Worm (Caenorhabditis elegans) whole organism, L4 larva: ENCODE data around the gene pat-12.

Experiments used
- D1046.2 ChIP-seq: fragments of 200-800 bp; sonication (Bioruptor generic); IDR thresholded peaks from 2 replicates; pipeline ENCODE4 v1.3.6; 2022; ENCODE audit warnings: missing genetic modification characterization, missing compliant biosample characterization
- F26F4.8 ChIP-seq: fragments of 200-800 bp; sonication (Bioruptor generic); conservative IDR thresholded peaks from 2 replicates; pipeline ENCODE4 v1.3.6; 2022; ENCODE audit warnings: missing genetic modification characterization, missing compliant biosample characterization
- F44E2.7 ChIP-seq: fragments of 200-800 bp; sonication (Bioruptor generic); IDR thresholded peaks from 2 replicates; pipeline ENCODE4 v2.1.2; 2022; ENCODE audit warnings: missing genetic modification characterization, missing compliant biosample characterization
- R02D3.7 ChIP-seq: fragments of 150-350 bp; sonication (generic microtip); optimal IDR thresholded peaks from 3 replicates; lab custom pipeline; 2014; ENCODE audit warnings: missing biosample characterization, missing genetic modification characterization
- Y48G9A.11 ChIP-seq: fragments of 200-800 bp; sonication (Bioruptor generic); IDR thresholded peaks from 2 replicates; pipeline ENCODE4 v1.3.6; 2022; ENCODE audit warnings: missing genetic modification reagents, missing genetic modification characterization, missing compliant biosample characterization
- Y5F2A.4 ChIP-seq: fragments of 200-800 bp; sonication (Bioruptor generic); optimal IDR thresholded peaks from 2 replicates; lab custom pipeline; 2018; ENCODE audit warnings: mild to moderate bottlenecking, missing genetic modification characterization, missing compliant biosample characterization
- Y75B8A.6 ChIP-seq: fragments of 200-800 bp; sonication (Bioruptor generic); IDR thresholded peaks from 2 replicates; pipeline ENCODE4 v1.3.6; 2022; ENCODE audit warnings: missing genetic modification reagents, missing genetic modification characterization, missing compliant biosample characterization
- ZK337.2 ChIP-seq: fragments of 200-800 bp; sonication (Bioruptor generic); IDR thresholded peaks from 2 replicates; pipeline ENCODE4 v1.3.6; 2022; ENCODE audit warnings: missing genetic modification reagents, missing genetic modification characterization, missing compliant biosample characterization
- ZK546.5 ChIP-seq, 2 experiments: sonication (generic microtip); optimal IDR thresholded peaks; 2 replicates each; lab custom pipeline; 2017; ENCODE audit warnings: missing biosample characterization in 2 of 2, missing genetic modification characterization in 2 of 2
- aha-1 ChIP-seq: fragments of 150-350 bp; peaks from one replicate; lab custom pipeline; 2014; ENCODE audit warnings: missing biosample characterization, missing genetic modification characterization
- arid-1 ChIP-seq: fragments of 200-800 bp; sonication (Bioruptor generic); conservative IDR thresholded peaks from 2 replicates; pipeline ENCODE4 v1.3.6; 2022; ENCODE audit warnings: missing genetic modification reagents, missing genetic modification characterization, missing compliant biosample characterization
- attf-4 ChIP-seq: sonication (generic microtip); optimal IDR thresholded peaks from 3 replicates; lab custom pipeline; 2017; ENCODE audit warnings: missing biosample characterization, missing genetic modification characterization
- ceh-32 ChIP-seq: sonication (generic microtip); optimal IDR thresholded peaks from 2 replicates; lab custom pipeline; 2016; ENCODE audit warnings: mild to moderate bottlenecking, missing genetic modification characterization, missing compliant biosample characterization; ENCODE audit not compliant: poor library complexity
- ceh-44 ChIP-seq: fragments of 200-800 bp; sonication (Bioruptor generic); IDR thresholded peaks from 2 replicates; pipeline ENCODE4 v1.3.6; 2022; ENCODE audit warnings: missing genetic modification reagents, missing genetic modification characterization, missing compliant biosample characterization
- ces-1 ChIP-seq: fragments of 150-350 bp; sonication (generic microtip); optimal IDR thresholded peaks from 4 replicates; lab custom pipeline; 2014; ENCODE audit warnings: missing biosample characterization, missing genetic modification reagents, missing genetic modification characterization
- daf-16 ChIP-seq, 3 experiments: sonication (generic microtip); optimal IDR thresholded peaks; 2 replicates each; lab custom pipeline; 2016 to 2017; ENCODE audit warnings: missing genetic modification characterization in 3 of 3, missing genetic modification reagents in 3 of 3, mild to moderate bottlenecking in 2 of 3, missing compliant biosample characterization in 2 of 3, missing biosample characterization in 1 of 3, moderate library complexity in 1 of 3
- daf-19 ChIP-seq: fragments of 200-800 bp; sonication (Bioruptor generic); conservative IDR thresholded peaks from 2 replicates; pipeline ENCODE4 v1.3.6; 2022; ENCODE audit warnings: missing genetic modification characterization, missing compliant biosample characterization
- dmd-8 ChIP-seq: fragments of 200-800 bp; sonication (Bioruptor generic); IDR thresholded peaks from 2 replicates; pipeline ENCODE4 v1.3.6; 2022; ENCODE audit warnings: missing genetic modification characterization, missing compliant biosample characterization
- dmd-9 ChIP-seq: fragments of 200-800 bp; sonication (Bioruptor generic); IDR thresholded peaks from 2 replicates; pipeline ENCODE4 v1.3.6; 2022; ENCODE audit warnings: missing genetic modification reagents, missing genetic modification characterization, missing compliant biosample characterization
- egl-27 ChIP-seq: sonication (generic microtip); optimal IDR thresholded peaks from 3 replicates; lab custom pipeline; 2017; ENCODE audit warnings: missing biosample characterization, missing genetic modification reagents, missing genetic modification characterization
- egl-43 ChIP-seq: fragments of 200-800 bp; sonication (Bioruptor generic); IDR thresholded peaks from 2 replicates; pipeline ENCODE4 v1.3.6; 2022; ENCODE audit warnings: missing genetic modification reagents, missing genetic modification characterization, missing compliant biosample characterization
- fkh-10 ChIP-seq: fragments of 150-350 bp; optimal IDR thresholded peaks from 2 replicates; lab custom pipeline; 2014; ENCODE audit warnings: missing biosample characterization, missing genetic modification reagents, missing genetic modification characterization
- gei-8 ChIP-seq: fragments of 200-800 bp; sonication (Bioruptor generic); optimal IDR thresholded peaks from 2 replicates; lab custom pipeline; 2018; ENCODE audit warnings: mild to moderate bottlenecking, missing genetic modification characterization, missing compliant biosample characterization
- hlh-30 ChIP-seq: sonication (generic microtip); optimal IDR thresholded peaks from 2 replicates; lab custom pipeline; 2017; ENCODE audit warnings: antibody characterized with exemption, mild to moderate bottlenecking, missing genetic modification characterization, missing compliant biosample characterization; ENCODE audit not compliant: insufficient read depth
- hmg-1.1 ChIP-seq: fragments of 200-800 bp; sonication (Bioruptor generic); IDR thresholded peaks from 2 replicates; pipeline ENCODE4 v1.3.6; 2022; ENCODE audit warnings: missing genetic modification reagents, missing genetic modification characterization, missing compliant biosample characterization
- jun-1 ChIP-seq: fragments of 150-350 bp; optimal IDR thresholded peaks from 2 replicates; lab custom pipeline; 2014; ENCODE audit warnings: missing biosample characterization, missing genetic modification reagents, missing genetic modification characterization
- lim-7 ChIP-seq: fragments of 200-800 bp; sonication (Bioruptor generic); IDR thresholded peaks from 2 replicates; pipeline ENCODE4 v1.3.6; 2022; ENCODE audit warnings: missing genetic modification characterization, missing compliant biosample characterization
- lin-1 ChIP-seq: fragments of 200-800 bp; sonication (Bioruptor generic); IDR thresholded peaks from 2 replicates; pipeline ENCODE4 v1.3.6; 2022; ENCODE audit warnings: missing genetic modification reagents, missing genetic modification characterization, missing compliant biosample characterization
- lin-15B ChIP-seq: fragments of 150-350 bp; sonication (generic microtip); optimal IDR thresholded peaks from 3 replicates; lab custom pipeline; 2014; ENCODE audit warnings: missing biosample characterization, missing genetic modification characterization
- lin-38 ChIP-seq: fragments of 200-800 bp; sonication (Bioruptor generic); IDR thresholded peaks from 2 replicates; pipeline ENCODE4 v1.3.6; 2022; ENCODE audit warnings: missing genetic modification reagents, missing genetic modification characterization, missing compliant biosample characterization
- lir-3 ChIP-seq: sonication (generic microtip); optimal IDR thresholded peaks from 2 replicates; lab custom pipeline; 2016; ENCODE audit warnings: mild to moderate bottlenecking, missing genetic modification characterization, missing compliant biosample characterization
- madf-5 ChIP-seq, 2 experiments: fragments of 200-800 bp; sonication (Bioruptor generic); IDR thresholded peaks; 2 replicates each; pipeline ENCODE4 v1.3.6; 2022; ENCODE audit warnings: missing compliant biosample characterization in 2 of 2, missing genetic modification characterization in 2 of 2
- madf-9 ChIP-seq: fragments of 200-800 bp; sonication (Bioruptor generic); conservative IDR thresholded peaks from 2 replicates; pipeline ENCODE4 v1.3.6; 2022; ENCODE audit warnings: missing genetic modification reagents, missing genetic modification characterization, missing compliant biosample characterization
- mep-1 ChIP-seq: fragments of 150-350 bp; sonication (generic microtip); optimal IDR thresholded peaks from 3 replicates; lab custom pipeline; 2014; ENCODE audit warnings: missing biosample characterization, missing genetic modification characterization
- mes-2 ChIP-seq: sonication (generic microtip); optimal IDR thresholded peaks from 2 replicates; lab custom pipeline; 2016; ENCODE audit warnings: missing genotype, mild to moderate bottlenecking, missing genetic modification characterization, missing compliant biosample characterization; ENCODE audit not compliant: poor library complexity, severe bottlenecking
- nhr-10 ChIP-seq: fragments of 150-350 bp; optimal IDR thresholded peaks from 2 replicates; lab custom pipeline; 2014; ENCODE audit warnings: missing biosample characterization, missing genetic modification characterization
- nhr-102 ChIP-seq: sonication (generic microtip); optimal IDR thresholded peaks from 2 replicates; lab custom pipeline; 2016; ENCODE audit warnings: mild to moderate bottlenecking, missing genetic modification characterization, moderate library complexity, missing compliant biosample characterization
- nhr-111 ChIP-seq: fragments of 200-800 bp; sonication (Bioruptor generic); optimal IDR thresholded peaks from 2 replicates; lab custom pipeline; 2018; ENCODE audit warnings: mild to moderate bottlenecking, missing genetic modification characterization, missing compliant biosample characterization
- nhr-25 ChIP-seq: sonication (generic microtip); optimal IDR thresholded peaks from 2 replicates; lab custom pipeline; 2017; ENCODE audit warnings: missing genetic modification characterization, mild to moderate bottlenecking, missing compliant biosample characterization, antibody characterized with exemption, moderate library complexity, borderline replicate concordance; ENCODE audit not compliant: insufficient read depth
- nhr-41 ChIP-seq: fragments of 200-800 bp; sonication (Bioruptor generic); IDR thresholded peaks from 2 replicates; pipeline ENCODE4 v1.3.6; 2022; ENCODE audit warnings: missing genetic modification reagents, missing genetic modification characterization, missing compliant biosample characterization
- nhr-48 ChIP-seq: sonication (generic microtip); optimal IDR thresholded peaks from 2 replicates; lab custom pipeline; 2016; ENCODE audit warnings: mild to moderate bottlenecking, missing genetic modification characterization, missing compliant biosample characterization
- sdz-12 ChIP-seq: fragments of 200-800 bp; sonication (Bioruptor generic); optimal IDR thresholded peaks from 2 replicates; lab custom pipeline; 2018; ENCODE audit warnings: mild to moderate bottlenecking, missing genetic modification characterization, missing compliant biosample characterization
- set-16 ChIP-seq: fragments of 200-800 bp; sonication (Bioruptor generic); IDR thresholded peaks from 2 replicates; pipeline ENCODE4 v1.3.6; 2022; ENCODE audit warnings: missing genetic modification reagents, missing genetic modification characterization, missing compliant biosample characterization
- snpc-1.2 ChIP-seq: fragments of 200-800 bp; sonication (Bioruptor generic); IDR thresholded peaks from 2 replicates; pipeline ENCODE4 v1.3.6; 2022; ENCODE audit warnings: missing genetic modification reagents, missing genetic modification characterization, missing compliant biosample characterization
- vab-7 ChIP-seq: fragments of 200-800 bp; sonication (Bioruptor generic); IDR thresholded peaks from 2 replicates; pipeline ENCODE4 v1.3.6; 2022; ENCODE audit warnings: missing genetic modification reagents, missing genetic modification characterization, missing compliant biosample characterization

The pat-12 gene

DNA sequence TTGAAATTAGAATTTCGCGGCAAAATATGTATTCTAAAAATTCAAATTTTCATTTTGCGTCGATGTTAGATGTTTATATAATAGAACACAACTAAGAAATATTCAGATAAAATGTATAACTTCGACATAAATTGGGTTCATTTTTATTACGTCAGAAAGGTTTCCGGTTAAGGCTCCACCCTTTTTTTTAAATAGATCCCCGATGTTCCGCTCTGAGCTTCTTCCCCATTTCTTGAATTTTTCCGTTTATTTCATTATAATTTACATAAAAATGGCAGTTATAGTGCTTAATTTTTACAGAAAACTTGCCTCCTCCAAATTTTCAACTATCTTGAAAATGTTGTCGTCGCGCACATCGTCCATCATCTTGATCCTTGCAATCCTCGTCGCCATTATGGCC, 27.4 kb downstream of the pat-12 start, which contains the start of gene flp-24:
Gene flp-24 (plus strand): TSS at position 301 of the 400 bp plus-strand sequence.
- TF ChIP-seq aha-1 (tag; lab: Kevin White, UChicago) (peak; percentile 30), nhr-111 (GFP tag; lab: Kevin White, UChicago) (no peak), ZK546.5 (tag; optimal IDR thresholded peaks at IDR 0.05; lab: Kevin White, UChicago) (no peak), R02D3.7 (tag; lab: Kevin White, UChicago) (no peak), hlh-30 (tag; lab: Kevin White, UChicago) (no peak)

DNA sequence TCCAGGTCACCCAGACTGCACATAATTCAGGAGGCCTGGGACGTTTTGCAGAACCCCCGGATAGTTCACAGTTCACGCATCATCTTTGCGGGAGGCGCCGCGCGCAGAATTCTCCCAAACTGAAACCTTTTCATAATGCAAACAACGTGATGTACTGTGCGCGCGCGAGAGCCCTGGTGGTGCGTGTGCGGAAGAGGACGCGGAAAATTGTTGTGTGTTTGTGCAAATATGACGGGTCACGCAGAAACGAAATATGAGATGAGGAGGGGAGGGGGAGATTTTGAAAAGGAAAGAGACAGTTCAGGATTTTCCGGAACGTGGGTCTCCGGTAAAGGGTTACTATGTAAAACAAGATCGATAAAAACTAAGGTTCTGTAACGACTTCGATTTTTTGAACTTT, 42.2 kb downstream of the pat-12 start:
- TF ChIP-seq aha-1 (tag; lab: Kevin White, UChicago) (peak; percentile 18), nhr-102 (tag; lab: Kevin White, UChicago) (no peak), nhr-10 (tag; lab: Kevin White, UChicago) (no peak), attf-4 (tag; lab: Kevin White, UChicago) (no peak), fkh-10 (GFP tag; lab: Kevin White, UChicago) (no peak), ces-1 (no peak), lin-15B (tag; lab: Kevin White, UChicago) (no peak)

DNA sequence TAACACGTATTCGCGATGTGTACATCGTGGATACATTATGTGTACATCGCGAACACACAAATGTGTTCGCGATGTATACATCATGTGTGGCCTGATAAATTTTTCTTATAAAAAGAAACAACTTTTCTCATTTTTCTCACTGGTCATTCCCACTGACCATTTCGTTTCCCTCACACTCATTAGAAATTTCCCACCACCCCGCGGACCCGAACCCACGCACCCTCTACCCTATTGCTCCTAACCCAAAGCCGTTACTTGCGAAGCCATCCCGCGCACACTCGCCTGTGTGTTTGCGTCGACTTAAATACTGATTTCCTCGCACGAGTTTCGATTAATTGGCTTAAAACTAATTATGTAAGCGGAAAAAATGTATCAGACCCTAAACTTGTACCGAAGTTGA, 53.4 kb downstream of the pat-12 start:
- TF ChIP-seq ZK337.2 (peak; percentile 65), madf-9 (GFP tag; lab: Robert Waterston, UW) (peak; percentile 73), madf-5 (GFP tag; IDR thresholded peaks at IDR 0.05; lab: Robert Waterston, UW) (peak; percentile 59 to 85; a peak in 2 of 4 replicates), lim-7 (peak; percentile 93), ceh-32 (tag; lab: Kevin White, UChicago) (no peak), F26F4.8 (GFP tag; lab: Robert Waterston, UW) (peak; percentile 65; the same call in 1 of the 2 replicates), daf-19 (GFP tag; lab: Robert Waterston, UW) (no peak), mes-2 (peak; percentile 56), egl-27 (no peak), dmd-8 (GFP tag; lab: Robert Waterston, UW) (peak; percentile 88), daf-16 (GFP tag; optimal IDR thresholded peaks at IDR 0.05; lab: Kevin White, UChicago) (peak; percentile 24 to 71), daf-16 (tag; optimal IDR thresholded peaks at IDR 0.05; lab: Kevin White, UChicago) (no peak), dmd-9 (GFP tag; lab: Robert Waterston, UW) (no peak), F44E2.7 (peak; percentile 88), hmg-1.1 (0 out of 2 replicates have a peak, but pooled peaks have one; percentile 26), lin-1 (GFP tag; lab: Robert Waterston, UW) (peak; percentile 83), vab-7 (GFP tag; lab: Robert Waterston, UW) (peak; percentile 74), nhr-41 (GFP tag; lab: Robert Waterston, UW) (0 out of 2 replicates have a peak, but pooled peaks have one; percentile 39), ceh-44 (peak; percentile 54; the same call in 1 of the 2 replicates), Y75B8A.6 (GFP tag; lab: Robert Waterston, UW) (0 out of 2 replicates have a peak, but pooled peaks have one; percentile 49), mep-1 (no peak), arid-1 (GFP tag; lab: Robert Waterston, UW) (peak; percentile 62; the same call in 1 of the 2 replicates), D1046.2 (GFP tag; lab: Robert Waterston, UW) (peak; percentile 84), jun-1 (tag; lab: Kevin White, UChicago) (no peak), nhr-25 (tag; lab: Kevin White, UChicago) (no peak), lir-3 (tag; lab: Kevin White, UChicago) (peak; percentile 53), gei-8 (GFP tag; lab: Kevin White, UChicago) (peak; percentile 47), snpc-1.2 (GFP tag; lab: Robert Waterston, UW) (peak; percentile 79; the same call in 1 of the 2 replicates), fkh-10 (GFP tag; lab: Kevin White, UChicago) (no peak), sdz-12 (GFP tag; lab: Kevin White, UChicago) (no peak), egl-43 (GFP tag; lab: Robert Waterston, UW) (peak; percentile 91), Y5F2A.4 (GFP tag; lab: Kevin White, UChicago) (peak; percentile 9), Y48G9A.11 (peak; percentile 78), nhr-111 (GFP tag; lab: Kevin White, UChicago) (peak; percentile 38), lin-38 (peak; percentile 78), nhr-48 (no peak), set-16 (GFP tag; lab: Robert Waterston, UW) (peak; percentile 22; the same call in 1 of the 2 replicates)
